Fruit fly (Drosophila melanogaster) whole organism, adult: ENCODE measurements around the gene Vps53.
A peak's percentile ranks its signal among the peaks of the same experiment; 100 is the strongest.

Source experiments
- CG14711 ChIP-seq: fragments of 200-800 bp; sonication (Bioruptor generic); optimal IDR thresholded peaks from 2 replicates; lab custom pipeline; 2018; ENCODE audit warnings: missing biosample characterization, mild to moderate bottlenecking, missing genetic modification characterization, moderate library complexity
- CG1620 ChIP-seq: fragments of 200-800 bp; sonication (Bioruptor generic); optimal IDR thresholded peaks from 2 replicates; lab custom pipeline; 2016; ENCODE audit warnings: missing biosample characterization, missing genetic modification characterization
- CG33017 ChIP-seq: fragments of 200-800 bp; sonication (Bioruptor generic); optimal IDR thresholded peaks from 2 replicates; lab custom pipeline; 2018; ENCODE audit warnings: missing biosample characterization, mild to moderate bottlenecking, missing genetic modification characterization, moderate library complexity
- CG7101 ChIP-seq: fragments of 200-800 bp; sonication (Bioruptor generic); optimal IDR thresholded peaks from 2 replicates; lab custom pipeline; 2018; ENCODE audit warnings: missing biosample characterization, mild to moderate bottlenecking, missing genetic modification characterization, moderate library complexity
- Crg-1 ChIP-seq: fragments of 200-800 bp; sonication (Bioruptor generic); optimal IDR thresholded peaks from 2 replicates; lab custom pipeline; 2016; ENCODE audit warnings: missing biosample characterization, missing genetic modification characterization
- kay ChIP-seq: fragments of 200-800 bp; sonication (Bioruptor generic); peaks from one replicate; lab custom pipeline; 2016; ENCODE audit warnings: missing biosample characterization, missing genetic modification characterization, borderline replicate concordance
- pad ChIP-seq: fragments of 200-800 bp; sonication (Bioruptor generic); optimal IDR thresholded peaks from 3 replicates; lab custom pipeline; 2017; ENCODE audit warnings: missing biosample characterization, missing genetic modification characterization, mild to moderate bottlenecking, moderate library complexity, missing genetic modification reagents
- toe ChIP-seq: fragments of 200-800 bp; sonication (Bioruptor generic); optimal IDR thresholded peaks from 2 replicates; lab custom pipeline; 2016; ENCODE audit warnings: missing biosample characterization, missing genetic modification characterization

dm6 chr2L:4382522-4382921, 3.3 kb downstream of the Vps53 start, which contains the start of gene CG17612:
- no peak for TF ChIP-seq kay
- no peak for TF ChIP-seq pad (GFP tag; lab: Kevin White, UChicago)
- TF ChIP-seq CG33017, result no peak
- TF ChIP-seq CG14711 (tag; lab: Kevin White, UChicago), result peak; percentile 98
- no peak for TF ChIP-seq CG1620
- no peak for TF ChIP-seq Crg-1 (GFP tag; lab: Kevin White, UChicago)
- no peak for TF ChIP-seq CG7101 (tag; lab: Kevin White, UChicago)
- no peak for TF ChIP-seq toe (GFP tag; lab: Kevin White, UChicago)
